Worm (Caenorhabditis elegans) whole organism, mixed stage, embryonic: ENCODE results near the gene ssp-33.

Experiments
- M03D4.4 ChIP-seq: sonication (generic microtip); optimal IDR thresholded peaks from 2 replicates; lab custom pipeline; 2017; ENCODE audit warnings: mild to moderate bottlenecking, missing genetic modification characterization, missing compliant biosample characterization
- bed-3 ChIP-seq: fragments of 200-800 bp; sonication (Bioruptor generic); optimal IDR thresholded peaks from 3 replicates; lab custom pipeline; 2018; ENCODE audit warnings: mild to moderate bottlenecking, missing genetic modification characterization, moderate library complexity, missing compliant biosample characterization
- blmp-1 ChIP-seq: fragments of 150-350 bp; optimal IDR thresholded peaks from 2 replicates; lab custom pipeline; 2014; ENCODE audit warnings: missing biosample characterization, missing genetic modification characterization
- ceh-39 ChIP-seq: fragments of 150-350 bp; optimal IDR thresholded peaks from 2 replicates; lab custom pipeline; 2014; ENCODE audit warnings: missing biosample characterization, missing genetic modification characterization
- ceh-43 ChIP-seq: fragments of 200-800 bp; sonication (Bioruptor generic); optimal IDR thresholded peaks from 2 replicates; lab custom pipeline; 2018; ENCODE audit warnings: mild to moderate bottlenecking, missing genetic modification characterization, moderate library complexity, missing compliant biosample characterization
- ceh-83 ChIP-seq: fragments of 200-800 bp; sonication (Bioruptor generic); optimal IDR thresholded peaks from 2 replicates; lab custom pipeline; 2018; ENCODE audit warnings: mild to moderate bottlenecking, missing genetic modification characterization, missing compliant biosample characterization
- ces-1 ChIP-seq: fragments of 150-350 bp; optimal IDR thresholded peaks from 2 replicates; lab custom pipeline; 2014; ENCODE audit warnings: missing biosample characterization, missing genetic modification reagents, missing genetic modification characterization
- cnd-1 ChIP-seq: fragments of 200-800 bp; sonication (Bioruptor generic); optimal IDR thresholded peaks from 2 replicates; lab custom pipeline; 2018; ENCODE audit warnings: mild to moderate bottlenecking, missing genetic modification characterization, missing compliant biosample characterization
- drap-1 ChIP-seq: fragments of 200-800 bp; sonication (Bioruptor generic); optimal IDR thresholded peaks from 3 replicates; lab custom pipeline; 2018; ENCODE audit warnings: mild to moderate bottlenecking, missing genetic modification characterization, missing compliant biosample characterization
- elt-1 ChIP-seq: sonication (generic microtip); optimal IDR thresholded peaks from 2 replicates; lab custom pipeline; 2017; ENCODE audit warnings: missing genetic modification characterization, mild to moderate bottlenecking, missing compliant biosample characterization, antibody characterized with exemption, moderate library complexity, borderline replicate concordance; ENCODE audit not compliant: insufficient read depth
- elt-3 ChIP-seq: fragments of 150-350 bp; optimal IDR thresholded peaks from 2 replicates; lab custom pipeline; 2014; ENCODE audit warnings: missing biosample characterization, missing genetic modification characterization
- flh-1 ChIP-seq: fragments of 200-800 bp; sonication (Bioruptor generic); optimal IDR thresholded peaks from 2 replicates; lab custom pipeline; 2018; ENCODE audit warnings: mild to moderate bottlenecking, missing genetic modification characterization, moderate library complexity, missing compliant biosample characterization
- ham-2 ChIP-seq: fragments of 200-800 bp; sonication (Bioruptor generic); optimal IDR thresholded peaks from 2 replicates; lab custom pipeline; 2018; ENCODE audit warnings: mild to moderate bottlenecking, missing genetic modification characterization, missing compliant biosample characterization
- hlh-1 ChIP-seq: fragments of 150-350 bp; optimal IDR thresholded peaks from 2 replicates; lab custom pipeline; 2014; ENCODE audit warnings: missing biosample characterization, missing genetic modification reagents, missing genetic modification characterization
- lin-13 ChIP-seq: fragments of 150-350 bp; optimal IDR thresholded peaks from 2 replicates; lab custom pipeline; 2014; ENCODE audit warnings: missing biosample characterization, missing genetic modification characterization
- lin-32 ChIP-seq: fragments of 200-800 bp; sonication (Bioruptor generic); optimal IDR thresholded peaks from 2 replicates; lab custom pipeline; 2018; ENCODE audit warnings: mild to moderate bottlenecking, missing genetic modification characterization, missing compliant biosample characterization
- lsy-2 ChIP-seq: fragments of 150-350 bp; optimal IDR thresholded peaks from 2 replicates; lab custom pipeline; 2014; ENCODE audit warnings: missing biosample characterization, missing genetic modification characterization
- mab-5 ChIP-seq: fragments of 150-350 bp; optimal IDR thresholded peaks from 2 replicates; lab custom pipeline; 2014; ENCODE audit warnings: missing biosample characterization, missing genetic modification characterization
- mep-1 ChIP-seq: fragments of 150-350 bp; optimal IDR thresholded peaks from 2 replicates; lab custom pipeline; 2017; ENCODE audit warnings: missing biosample characterization, missing genetic modification reagents, missing genetic modification characterization, inconsistent platforms
- mls-2 ChIP-seq: sonication (generic microtip); optimal IDR thresholded peaks from 2 replicates; lab custom pipeline; 2016; ENCODE audit warnings: mild to moderate bottlenecking, missing genetic modification characterization, moderate library complexity, missing compliant biosample characterization
- nhr-12 ChIP-seq: fragments of 150-350 bp; optimal IDR thresholded peaks from 2 replicates; lab custom pipeline; 2014; ENCODE audit warnings: missing biosample characterization, missing genetic modification characterization
- nhr-2 ChIP-seq: fragments of 150-350 bp; optimal IDR thresholded peaks from 2 replicates; lab custom pipeline; 2014; ENCODE audit warnings: missing biosample characterization, missing genetic modification characterization
- nhr-237 ChIP-seq: fragments of 150-350 bp; optimal IDR thresholded peaks from 2 replicates; lab custom pipeline; 2014; ENCODE audit warnings: missing biosample characterization, missing genetic modification characterization
- nhr-28 ChIP-seq: fragments of 150-350 bp; optimal IDR thresholded peaks from 2 replicates; lab custom pipeline; 2014; ENCODE audit warnings: missing biosample characterization, missing genetic modification characterization
- nhr-76 ChIP-seq: sonication (generic microtip); optimal IDR thresholded peaks from 2 replicates; lab custom pipeline; 2017; ENCODE audit warnings: missing biosample characterization, missing genetic modification characterization
- pha-4 ChIP-seq: fragments of 150-350 bp; optimal IDR thresholded peaks from 2 replicates; lab custom pipeline; 2018; ENCODE audit warnings: missing biosample characterization, missing genetic modification reagents, missing genetic modification characterization
- sem-2 ChIP-seq: fragments of 200-800 bp; sonication (Bioruptor generic); optimal IDR thresholded peaks from 2 replicates; lab custom pipeline; 2018; ENCODE audit warnings: mild to moderate bottlenecking, missing genetic modification characterization, missing compliant biosample characterization
- snpc-4 ChIP-seq: fragments of 150-350 bp; optimal IDR thresholded peaks from 2 replicates; lab custom pipeline; 2014; ENCODE audit warnings: missing biosample characterization, missing genetic modification characterization
- sptf-1 ChIP-seq: sonication (generic microtip); optimal IDR thresholded peaks from 2 replicates; lab custom pipeline; 2017; ENCODE audit warnings: mild to moderate bottlenecking, missing genetic modification characterization, moderate library complexity, missing compliant biosample characterization
- tbx-8 ChIP-seq: fragments of 200-800 bp; sonication (Bioruptor generic); optimal IDR thresholded peaks from 2 replicates; lab custom pipeline; 2018; ENCODE audit warnings: mild to moderate bottlenecking, missing genetic modification characterization, moderate library complexity, missing compliant biosample characterization
- unc-120 ChIP-seq: sonication (generic microtip); optimal IDR thresholded peaks from 2 replicates; lab custom pipeline; 2017; ENCODE audit warnings: missing genetic modification characterization, missing compliant biosample characterization; ENCODE audit not compliant: poor library complexity, severe bottlenecking
- unc-39 ChIP-seq: fragments of 150-350 bp; optimal IDR thresholded peaks from 2 replicates; lab custom pipeline; 2014; ENCODE audit warnings: missing biosample characterization, missing genetic modification characterization
- unc-62 ChIP-seq: fragments of 150-350 bp; optimal IDR thresholded peaks from 2 replicates; lab custom pipeline; 2014; ENCODE audit warnings: missing biosample characterization, missing genetic modification reagents, missing genetic modification characterization
- zip-8 ChIP-seq: fragments of 150-350 bp; optimal IDR thresholded peaks from 2 replicates; lab custom pipeline; 2014; ENCODE audit warnings: missing biosample characterization, missing genetic modification characterization
- ztf-11 ChIP-seq: fragments of 150-350 bp; optimal IDR thresholded peaks from 2 replicates; lab custom pipeline; 2014; ENCODE audit warnings: missing biosample characterization, missing genetic modification characterization

The ssp-33 gene

ce11 chrV:14683291-14683690 is 27.9 kb upstream of the ssp-33 start:
- TF ChIP-seq mep-1 (tag; lab: Kevin White, UChicago) = no peak
- no peak for TF ChIP-seq unc-39 (tag; lab: Kevin White, UChicago)
- TF ChIP-seq ces-1 (GFP tag; lab: Kevin White, UChicago) = no peak
- TF ChIP-seq ceh-43 (GFP tag; lab: Kevin White, UChicago) = no peak

DNA sequence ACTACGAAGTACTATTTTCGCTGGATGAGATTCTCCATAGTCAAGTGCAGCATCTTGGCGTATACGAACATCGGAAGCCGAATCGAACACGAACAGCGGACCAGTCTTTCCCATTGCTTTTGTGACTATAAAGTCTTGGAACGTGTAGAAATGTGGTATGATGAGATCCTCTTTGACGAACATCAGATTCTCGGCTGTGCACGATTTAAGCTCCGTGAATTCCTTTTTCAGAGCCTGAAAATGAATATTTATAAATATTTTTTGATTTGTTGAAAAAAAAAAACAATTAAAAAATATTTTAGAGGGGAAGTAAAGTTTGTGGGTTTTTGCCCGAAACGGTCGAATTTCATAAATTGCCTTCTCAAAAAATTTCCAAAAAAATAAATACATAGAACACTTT is 27.3 kb upstream of the ssp-33 start:
- no peak for TF ChIP-seq ham-2 (GFP tag; lab: Kevin White, UChicago)
- no peak for TF ChIP-seq hlh-1 (tag; lab: Kevin White, UChicago)
- no peak for TF ChIP-seq elt-3
- no peak for TF ChIP-seq sem-2
- TF ChIP-seq nhr-12 (tag; lab: Kevin White, UChicago) = no peak
- no peak for TF ChIP-seq flh-1 (GFP tag; lab: Kevin White, UChicago)
- no peak for TF ChIP-seq mab-5 (tag; lab: Kevin White, UChicago)
- no peak for TF ChIP-seq bed-3
- TF ChIP-seq blmp-1 (tag; lab: Kevin White, UChicago) = no peak
- no peak for TF ChIP-seq ces-1 (GFP tag; lab: Kevin White, UChicago)
- TF ChIP-seq ztf-11 (tag; lab: Kevin White, UChicago) = no peak
- TF ChIP-seq pha-4 = no peak
- no peak for TF ChIP-seq unc-39 (tag; lab: Kevin White, UChicago)
- no peak for TF ChIP-seq nhr-28
- no peak for TF ChIP-seq cnd-1
- no peak for TF ChIP-seq nhr-237 (tag; lab: Kevin White, UChicago)
- no peak for TF ChIP-seq unc-120 (tag; lab: Kevin White, UChicago)
- TF ChIP-seq mls-2 (tag; lab: Kevin White, UChicago) = no peak
- no peak for TF ChIP-seq nhr-2 (tag; lab: Kevin White, UChicago)
- TF ChIP-seq ceh-43 (GFP tag; lab: Kevin White, UChicago) = no peak

DNA sequence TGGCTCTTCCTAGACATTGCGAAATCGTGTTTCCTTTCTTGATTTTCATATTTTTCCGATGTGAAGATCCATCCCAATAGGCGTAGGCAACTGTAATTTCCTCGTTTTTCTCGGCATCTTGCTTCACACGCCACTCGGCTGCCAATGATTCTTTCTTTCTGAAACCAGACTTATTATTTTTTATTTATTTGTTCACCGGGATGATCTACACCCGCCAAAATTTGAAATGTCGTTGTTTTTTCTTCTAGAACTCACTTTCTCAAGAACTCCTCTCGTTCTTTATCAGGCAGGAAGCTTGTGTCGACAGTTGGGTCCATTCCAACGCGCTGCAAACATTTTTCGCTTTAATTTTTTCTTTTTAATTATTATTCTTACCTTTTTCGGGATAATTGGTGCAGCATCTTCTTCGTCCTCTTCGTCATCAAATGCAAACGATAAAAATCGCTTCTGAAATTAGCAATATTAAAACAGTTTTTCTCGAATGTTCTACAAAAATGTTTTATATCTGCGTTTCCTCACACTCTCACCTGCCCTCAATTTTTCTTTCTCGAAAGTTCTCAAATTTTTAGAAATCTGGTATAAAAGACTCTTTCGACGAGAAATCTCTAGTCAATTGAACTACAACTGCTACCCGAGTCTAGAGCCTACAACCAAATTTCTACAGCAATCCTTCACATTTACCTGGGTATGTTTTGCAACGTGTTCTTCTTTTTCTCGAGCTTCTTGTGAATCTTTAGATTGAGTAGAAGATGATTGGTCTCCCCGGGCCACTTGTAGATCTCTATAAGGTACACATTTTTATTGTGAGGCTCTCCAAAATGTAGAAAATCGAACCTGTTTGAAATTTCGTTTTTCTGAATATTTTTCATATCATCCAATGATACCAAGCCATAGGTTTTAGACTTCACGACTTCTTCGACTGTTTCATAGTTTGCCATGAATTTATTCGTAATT is 26.5 kb upstream of the ssp-33 start, which contains the start of gene hsp-90:
Gene hsp-90, plus strand, starts transcription at position 560 of the 954 bp plus-strand sequence.
- TF ChIP-seq tbx-8 (no peak), nhr-28 (no peak), nhr-237 (tag; lab: Kevin White, UChicago) (no peak), nhr-2 (tag; lab: Kevin White, UChicago) (no peak), elt-1 (tag; lab: Kevin White, UChicago) (no peak)

DNA sequence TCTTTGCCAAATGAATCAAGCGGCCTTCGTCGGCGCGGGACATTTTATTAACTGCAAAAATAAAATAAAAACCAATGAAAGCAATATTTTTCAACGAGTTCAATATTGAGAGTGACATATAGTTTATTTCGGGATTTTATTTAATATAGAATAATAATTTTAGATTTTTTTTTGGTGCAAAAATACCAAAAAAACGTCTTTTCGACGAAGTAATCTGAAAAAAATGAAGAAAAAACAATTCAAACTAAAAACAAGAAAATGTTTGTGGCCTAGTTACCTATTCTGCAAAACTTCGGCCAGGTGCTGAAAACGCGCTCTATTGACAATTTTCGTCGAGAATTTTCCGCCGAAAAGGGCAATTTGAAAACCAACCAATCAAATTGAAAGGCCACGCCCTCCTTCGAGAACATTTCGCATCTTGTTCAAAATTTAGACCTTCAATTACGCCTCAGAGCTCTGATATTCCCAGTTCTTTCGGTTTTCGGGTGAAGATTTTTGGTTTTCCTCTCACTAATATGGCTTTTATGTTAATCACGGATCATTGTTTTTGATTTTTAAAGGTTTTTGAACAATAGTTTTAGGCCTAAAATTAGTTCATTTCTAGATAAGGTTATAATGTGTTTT is 25.6 kb upstream of the ssp-33 start, which contains the start of gene C47E8.4:
Gene C47E8.4, minus strand, starts transcription at position 51 of the 624 bp plus-strand sequence.
- TF ChIP-seq unc-62 (GFP tag; lab: Kevin White, UChicago) (peak; percentile 92), mep-1 (tag; lab: Kevin White, UChicago) (peak; percentile 99), bed-3 (peak; percentile 56), nhr-12 (tag; lab: Kevin White, UChicago) (no peak), tbx-8 (no peak), ceh-39 (peak; percentile 91), zip-8 (tag; lab: Kevin White, UChicago) (no peak), pha-4 (peak; percentile 97), unc-39 (tag; lab: Kevin White, UChicago) (no peak), mab-5 (tag; lab: Kevin White, UChicago) (no peak), drap-1 (GFP tag; lab: Kevin White, UChicago) (peak; percentile 86), blmp-1 (tag; lab: Kevin White, UChicago) (peak; percentile 0), nhr-28 (no peak), ceh-43 (GFP tag; lab: Kevin White, UChicago) (peak; percentile 28), snpc-4 (tag; lab: Kevin White, UChicago) (no peak), sem-2 (no peak), flh-1 (GFP tag; lab: Kevin White, UChicago) (no peak), nhr-76 (tag; lab: Kevin White, UChicago) (no peak), lin-32 (GFP tag; lab: Kevin White, UChicago) (no peak), mls-2 (tag; lab: Kevin White, UChicago) (peak; percentile 58), ceh-83 (GFP tag; lab: Kevin White, UChicago) (peak; percentile 73), ces-1 (GFP tag; lab: Kevin White, UChicago) (peak; percentile 99), lin-13 (tag; lab: Kevin White, UChicago) (peak; percentile 98), ztf-11 (tag; lab: Kevin White, UChicago) (peak; percentile 36), lsy-2 (peak; percentile 92), hlh-1 (tag; lab: Kevin White, UChicago) (peak; percentile 72), unc-120 (tag; lab: Kevin White, UChicago) (peak; percentile 92), cnd-1 (peak; percentile 65), elt-1 (tag; lab: Kevin White, UChicago) (no peak), nhr-237 (tag; lab: Kevin White, UChicago) (peak; percentile 97), nhr-2 (tag; lab: Kevin White, UChicago) (peak; percentile 62), elt-3 (peak; percentile 50), M03D4.4 (no peak), ham-2 (GFP tag; lab: Kevin White, UChicago) (no peak), sptf-1 (tag; lab: Kevin White, UChicago) (peak; percentile 83)
